Fruit fly (Drosophila melanogaster) whole organism, prepupa: Measurements from ENCODE around the gene GNBP2.

ENCODE experiments used
- CG10631 ChIP-seq: fragments of 200-800 bp; sonication (Bioruptor generic); optimal IDR thresholded peaks from 2 replicates; lab custom pipeline; 2016; ENCODE audit warnings: missing biosample characterization, missing genetic modification characterization
- CG10669 ChIP-seq: fragments of 200-800 bp; sonication (Bioruptor generic); optimal IDR thresholded peaks from 3 replicates; lab custom pipeline; 2018; ENCODE audit warnings: missing biosample characterization, mild to moderate bottlenecking, missing genetic modification characterization, moderate library complexity
- CG11294 ChIP-seq: fragments of 200-800 bp; sonication (Bioruptor generic); IDR thresholded peaks from 2 replicates; pipeline ENCODE4 v1.3.6; 2022; ENCODE audit warnings: missing biosample characterization, missing genetic modification characterization
- CG11762 ChIP-seq: fragments of 200-800 bp; sonication (Bioruptor generic); optimal IDR thresholded peaks from 3 replicates; lab custom pipeline; 2016; ENCODE audit warnings: missing biosample characterization, missing genetic modification characterization; ENCODE audit not compliant: insufficient read depth
- CG1621 ChIP-seq: fragments of 200-800 bp; sonication (Bioruptor generic); optimal IDR thresholded peaks from 3 replicates; lab custom pipeline; 2018; ENCODE audit warnings: missing biosample characterization, mild to moderate bottlenecking, missing genetic modification characterization
- CG16779 ChIP-seq: fragments of 200-800 bp; sonication (Bioruptor generic); optimal IDR thresholded peaks from 3 replicates; lab custom pipeline; 2017; ENCODE audit warnings: missing biosample characterization, mild to moderate bottlenecking, missing genetic modification characterization
- CG3032 ChIP-seq: fragments of 200-800 bp; optimal IDR thresholded peaks from 2 replicates; lab custom pipeline; 2019; ENCODE audit warnings: missing biosample characterization, mild to moderate bottlenecking, missing genetic modification characterization, moderate library complexity
- CG34406 ChIP-seq: fragments of 200-800 bp; sonication (Bioruptor generic); optimal IDR thresholded peaks from 3 replicates; lab custom pipeline; 2016; ENCODE audit warnings: missing biosample characterization, missing genetic modification characterization
- CG4318 ChIP-seq: fragments of 200-800 bp; sonication (Bioruptor generic); optimal IDR thresholded peaks from 3 replicates; lab custom pipeline; 2017; ENCODE audit warnings: missing biosample characterization, mild to moderate bottlenecking, missing genetic modification characterization
- CG6163 ChIP-seq: fragments of 200-800 bp; sonication (Bioruptor generic); IDR thresholded peaks from 3 replicates; pipeline ENCODE4 v1.3.6; 2022; ENCODE audit warnings: missing biosample characterization, missing genetic modification characterization
- CG6276 ChIP-seq: fragments of 200-800 bp; sonication (Bioruptor generic); optimal IDR thresholded peaks from 2 replicates; lab custom pipeline; 2017; ENCODE audit warnings: missing biosample characterization, mild to moderate bottlenecking, missing genetic modification characterization
- CG6808 ChIP-seq: fragments of 200-800 bp; sonication (Bioruptor generic); optimal IDR thresholded peaks from 3 replicates; lab custom pipeline; 2017; ENCODE audit warnings: missing biosample characterization, missing genetic modification characterization, mild to moderate bottlenecking, moderate library complexity, missing genetic modification reagents
- CG8119 ChIP-seq: fragments of 200-800 bp; sonication (Bioruptor generic); IDR thresholded peaks from 3 replicates; pipeline ENCODE4 v1.3.6; 2022; ENCODE audit warnings: missing biosample characterization, missing genetic modification characterization
- CG8632 ChIP-seq: fragments of 200-800 bp; sonication (Bioruptor generic); optimal IDR thresholded peaks from 3 replicates; lab custom pipeline; 2016; ENCODE audit warnings: missing biosample characterization, missing genetic modification characterization
- CG9139 ChIP-seq: fragments of 200-800 bp; sonication (Bioruptor generic); optimal IDR thresholded peaks from 3 replicates; lab custom pipeline; 2017; ENCODE audit warnings: missing biosample characterization, mild to moderate bottlenecking, missing genetic modification characterization
- Eip75B ChIP-seq: fragments of 200-800 bp; sonication (Bioruptor generic); optimal IDR thresholded peaks from 3 replicates; lab custom pipeline; 2016; ENCODE audit warnings: missing biosample characterization, missing genetic modification characterization
- Eip93F ChIP-seq: fragments of 200-800 bp; sonication (Bioruptor generic); optimal IDR thresholded peaks from 2 replicates; lab custom pipeline; 2016; ENCODE audit warnings: missing biosample characterization, mild to moderate bottlenecking, missing genetic modification characterization
- Ets96B ChIP-seq: fragments of 200-800 bp; optimal IDR thresholded peaks from 2 replicates; lab custom pipeline; 2019; ENCODE audit warnings: missing biosample characterization, mild to moderate bottlenecking, missing genetic modification characterization, moderate library complexity
- Hr38 ChIP-seq: sonication (Bioruptor generic); optimal IDR thresholded peaks from 2 replicates; lab custom pipeline; 2016; ENCODE audit warnings: missing biosample characterization, missing genetic modification characterization
- OdsH ChIP-seq: fragments of 200-800 bp; sonication (Bioruptor generic); optimal IDR thresholded peaks from 3 replicates; lab custom pipeline; 2016; ENCODE audit warnings: missing biosample characterization, missing genetic modification characterization
- Sox102F ChIP-seq: fragments of 200-800 bp; sonication (Bioruptor generic); optimal IDR thresholded peaks from 2 replicates; lab custom pipeline; 2016; ENCODE audit warnings: missing biosample characterization, mild to moderate bottlenecking, missing genetic modification characterization
- Sox15 ChIP-seq: fragments of 200-800 bp; sonication (Bioruptor generic); optimal IDR thresholded peaks from 3 replicates; lab custom pipeline; 2016; ENCODE audit warnings: missing biosample characterization, missing genetic modification characterization
- achi ChIP-seq: fragments of 200-800 bp; sonication (Bioruptor generic); optimal IDR thresholded peaks from 3 replicates; lab custom pipeline; 2016; ENCODE audit warnings: missing biosample characterization, missing genetic modification characterization
- acj6 ChIP-seq: fragments of 200-800 bp; sonication (Bioruptor generic); optimal IDR thresholded peaks from 3 replicates; lab custom pipeline; 2016; ENCODE audit warnings: missing biosample characterization, missing genetic modification characterization
- cyc ChIP-seq: fragments of 200-800 bp; sonication (Bioruptor generic); optimal IDR thresholded peaks from 3 replicates; lab custom pipeline; 2016; ENCODE audit warnings: missing biosample characterization, missing genetic modification characterization
- dsx ChIP-seq: fragments of 200-800 bp; optimal IDR thresholded peaks from 3 replicates; lab custom pipeline; 2019; ENCODE audit warnings: missing biosample characterization, mild to moderate bottlenecking, missing genetic modification characterization, moderate library complexity; ENCODE audit not compliant: poor library complexity, severe bottlenecking
- fd59A ChIP-seq: fragments of 200-800 bp; sonication (Bioruptor generic); optimal IDR thresholded peaks from 2 replicates; lab custom pipeline; 2017; ENCODE audit warnings: missing biosample characterization, mild to moderate bottlenecking, missing genetic modification characterization, missing genetic modification reagents
- fkh ChIP-seq: fragments of 200-800 bp; sonication (Bioruptor generic); optimal IDR thresholded peaks from 3 replicates; lab custom pipeline; 2017; ENCODE audit warnings: missing biosample characterization, mild to moderate bottlenecking, missing genetic modification characterization, moderate library complexity
- spab ChIP-seq: fragments of 200-800 bp; sonication (Bioruptor generic); optimal IDR thresholded peaks from 2 replicates; lab custom pipeline; 2017; ENCODE audit warnings: missing biosample characterization, mild to moderate bottlenecking, missing genetic modification characterization, missing genetic modification reagents
- ss ChIP-seq, 2 experiments: fragments of 200-800 bp; sonication (Bioruptor generic); optimal IDR thresholded peaks; 2 replicates in 1 of 2; 3 replicates in 1 of 2; lab custom pipeline; 2017 to 2018; ENCODE audit warnings: mild to moderate bottlenecking in 2 of 2, missing biosample characterization in 2 of 2, missing genetic modification characterization in 2 of 2, moderate library complexity in 1 of 2
- svp ChIP-seq: fragments of 200-800 bp; sonication (Bioruptor generic); peaks from one replicate; lab custom pipeline; 2016; ENCODE audit warnings: missing biosample characterization, missing genetic modification characterization
- vri ChIP-seq: fragments of 200-800 bp; sonication (Bioruptor generic); optimal IDR thresholded peaks from 3 replicates; lab custom pipeline; 2016; ENCODE audit warnings: missing biosample characterization, mild to moderate bottlenecking, missing genetic modification characterization

Gene GNBP2

dm6 chr3L:18638487-18638886, 36.7 kb downstream of the GNBP2 start (continued):
- TF ChIP-seq CG34406 (GFP tag; lab: Kevin White, UChicago), result peak; percentile 4
- TF ChIP-seq CG1621 (tag; lab: Kevin White, UChicago), result no peak
- no peak for TF ChIP-seq CG9139
- TF ChIP-seq CG10631, result peak; percentile 2
- TF ChIP-seq OdsH (GFP tag; lab: Kevin White, UChicago), result no peak
- no peak for TF ChIP-seq Ets96B (tag; lab: Kevin White, UChicago)
- no peak for TF ChIP-seq CG8632 (GFP tag; lab: Kevin White, UChicago)
- TF ChIP-seq Sox102F (GFP tag; lab: Kevin White, UChicago), result no peak
- TF ChIP-seq Sox15 (GFP tag; lab: Kevin White, UChicago), result no peak
- no peak for TF ChIP-seq Eip75B (GFP tag; lab: Kevin White, UChicago)
- no peak for TF ChIP-seq CG6163 (GFP tag; lab: Robert Waterston, UW)
- no peak for TF ChIP-seq spab
- TF ChIP-seq ss (GFP tag; optimal IDR thresholded peaks at IDR 0.05; lab: Kevin White, UChicago), result no peak
- no peak for TF ChIP-seq Hr38 (GFP tag; lab: Kevin White, UChicago)
- no peak for TF ChIP-seq CG11762 (GFP tag; lab: Kevin White, UChicago)
- peak; percentile 10 for TF ChIP-seq CG6276

- TF ChIP-seq achi (GFP tag; lab: Kevin White, UChicago) (no peak), vri (peak; percentile 56)
- TF ChIP-seq, all 60 proteins: peak for 1
These were observed 37.2 kb downstream of the GNBP2 start for dm6 chr3L:18638043-18638442.

dm6 chr3L:18637348-18637747, 37.9 kb downstream of the GNBP2 start:
- TF ChIP-seq CG6808 (GFP tag; lab: Kevin White, UChicago) (no peak), CG11294 (no peak), CG16779 (tag; lab: Kevin White, UChicago) (no peak), Sox102F (GFP tag; lab: Kevin White, UChicago) (no peak), CG8119 (GFP tag; lab: Robert Waterston, UW) (no peak)

- TF ChIP-seq CG10669 (GFP tag; lab: Kevin White, UChicago) (no peak), dsx (GFP tag; lab: Kevin White, UChicago) (no peak), Eip93F (GFP tag; lab: Kevin White, UChicago) (no peak), acj6 (GFP tag; lab: Kevin White, UChicago) (no peak), cyc (GFP tag; lab: Kevin White, UChicago) (no peak), CG6163 (GFP tag; lab: Robert Waterston, UW) (no peak), CG11762 (GFP tag; lab: Kevin White, UChicago) (no peak), CG3032 (tag; lab: Kevin White, UChicago) (no peak)
These were observed 38.4 kb downstream of the GNBP2 start for dm6 chr3L:18636782-18637181.

- TF ChIP-seq Ets96B (tag; lab: Kevin White, UChicago) (no peak), CG4318 (GFP tag; lab: Kevin White, UChicago) (no peak), CG8632 (GFP tag; lab: Kevin White, UChicago) (no peak), CG9139 (no peak), svp (GFP tag; lab: Kevin White, UChicago) (peak; percentile 29)
- TF ChIP-seq, all 60 proteins: peak for 1
These were observed 40.3 kb downstream of the GNBP2 start for dm6 chr3L:18634792-18635471.

- TF ChIP-seq CG1621 (tag; lab: Kevin White, UChicago) (no peak), CG11294 (no peak), CG9139 (no peak), CG6808 (GFP tag; lab: Kevin White, UChicago) (no peak), vri (peak; percentile 60), fkh (GFP tag; lab: Kevin White, UChicago) (peak; percentile 75), fd59A (no peak)
These were observed 42.1 kb downstream of the GNBP2 start for dm6 chr3L:18633084-18633483.
